Worm (Caenorhabditis elegans) whole organism, late embryonic: ENCODE measurements around the gene cyp-25A2.

ENCODE experiments used
- C38D4.7 ChIP-seq: fragments of 200-800 bp; sonication (Bioruptor generic); optimal IDR thresholded peaks from 2 replicates; lab custom pipeline; 2018; ENCODE audit warnings: mild to moderate bottlenecking, missing genetic modification characterization, moderate library complexity, missing compliant biosample characterization
- F13H6.1 ChIP-seq: sonication (generic microtip); optimal IDR thresholded peaks from 2 replicates; lab custom pipeline; 2016; ENCODE audit warnings: missing genetic modification characterization, missing compliant biosample characterization
- K02D7.2 ChIP-seq: sonication (generic microtip); optimal IDR thresholded peaks from 2 replicates; lab custom pipeline; 2017; ENCODE audit warnings: mild to moderate bottlenecking, missing genetic modification characterization, missing compliant biosample characterization
- K09A11.1 ChIP-seq: sonication (generic microtip); optimal IDR thresholded peaks from 2 replicates; lab custom pipeline; 2017; ENCODE audit warnings: antibody characterized with exemption, mild to moderate bottlenecking, missing genetic modification characterization, missing compliant biosample characterization; ENCODE audit not compliant: insufficient read depth
- T23F11.4 ChIP-seq: fragments of 200-800 bp; sonication (Bioruptor generic); optimal IDR thresholded peaks from 2 replicates; lab custom pipeline; 2018; ENCODE audit warnings: mild to moderate bottlenecking, missing genetic modification characterization, missing compliant biosample characterization
- Y22D7AL.16 ChIP-seq: sonication (generic microtip); optimal IDR thresholded peaks from 2 replicates; lab custom pipeline; 2016; ENCODE audit warnings: missing genetic modification characterization, missing compliant biosample characterization
- ahr-1 ChIP-seq: sonication (generic microtip); optimal IDR thresholded peaks from 2 replicates; lab custom pipeline; 2016; ENCODE audit warnings: missing genetic modification characterization, missing compliant biosample characterization
- ama-1 ChIP-seq: fragments of 150-350 bp; optimal IDR thresholded peaks from 2 replicates; lab custom pipeline; 2014
- ceh-14 ChIP-seq: sonication (generic microtip); optimal IDR thresholded peaks from 2 replicates; lab custom pipeline; 2016; ENCODE audit warnings: missing genotype, missing genetic modification characterization, missing compliant biosample characterization
- ceh-18 ChIP-seq: sonication (generic microtip); optimal IDR thresholded peaks from 2 replicates; lab custom pipeline; 2016; ENCODE audit warnings: missing genetic modification characterization, missing compliant biosample characterization
- ceh-2 ChIP-seq: sonication (generic microtip); optimal IDR thresholded peaks from 2 replicates; lab custom pipeline; 2016; ENCODE audit warnings: missing genotype, missing genetic modification characterization, missing compliant biosample characterization
- ceh-22 ChIP-seq: sonication (generic microtip); optimal IDR thresholded peaks from 2 replicates; lab custom pipeline; 2017; ENCODE audit warnings: missing biosample characterization, missing genetic modification characterization
- ceh-24 ChIP-seq: sonication (generic microtip); optimal IDR thresholded peaks from 2 replicates; lab custom pipeline; 2016; ENCODE audit warnings: mild to moderate bottlenecking, missing genetic modification characterization, missing compliant biosample characterization
- ceh-30 ChIP-seq: fragments of 150-350 bp; optimal IDR thresholded peaks from 2 replicates; lab custom pipeline; 2014; ENCODE audit warnings: missing biosample characterization, missing genetic modification characterization
- ceh-31 ChIP-seq: sonication (generic microtip); optimal IDR thresholded peaks from 2 replicates; lab custom pipeline; 2016; ENCODE audit warnings: missing genetic modification characterization, missing compliant biosample characterization
- ceh-34 ChIP-seq: sonication (generic microtip); optimal IDR thresholded peaks from 2 replicates; lab custom pipeline; 2016; ENCODE audit warnings: mild to moderate bottlenecking, missing genetic modification characterization, missing compliant biosample characterization
- ceh-45 ChIP-seq: fragments of 200-800 bp; sonication (Bioruptor generic); IDR thresholded peaks from 2 replicates; pipeline ENCODE4 v1.3.6; 2022; ENCODE audit warnings: missing genetic modification reagents, missing genetic modification characterization, missing compliant biosample characterization
- ceh-48 ChIP-seq: sonication (generic microtip); optimal IDR thresholded peaks from 2 replicates; lab custom pipeline; 2016; ENCODE audit warnings: missing genetic modification characterization, inconsistent platforms, missing compliant biosample characterization
- ceh-9 ChIP-seq: sonication (generic microtip); optimal IDR thresholded peaks from 2 replicates; lab custom pipeline; 2016; ENCODE audit warnings: mild to moderate bottlenecking, missing genetic modification characterization, inconsistent platforms, missing compliant biosample characterization
- che-1 ChIP-seq: sonication (generic microtip); optimal IDR thresholded peaks from 2 replicates; lab custom pipeline; 2016; ENCODE audit warnings: mild to moderate bottlenecking, missing genetic modification characterization, missing compliant biosample characterization
- dve-1 ChIP-seq: sonication (generic microtip); optimal IDR thresholded peaks from 2 replicates; lab custom pipeline; 2017; ENCODE audit warnings: antibody characterized with exemption, mild to moderate bottlenecking, missing genetic modification characterization, missing compliant biosample characterization
- elt-4 ChIP-seq: sonication (generic microtip); optimal IDR thresholded peaks from 2 replicates; lab custom pipeline; 2016; ENCODE audit warnings: missing genetic modification characterization, missing compliant biosample characterization
- ets-4 ChIP-seq: sonication (generic microtip); optimal IDR thresholded peaks from 2 replicates; lab custom pipeline; 2016; ENCODE audit warnings: missing genetic modification characterization, missing compliant biosample characterization
- eyg-1 ChIP-seq: sonication (generic microtip); optimal IDR thresholded peaks from 2 replicates; lab custom pipeline; 2016; ENCODE audit warnings: missing genotype, missing genetic modification characterization, missing compliant biosample characterization
- fax-1 ChIP-seq: sonication (generic microtip); optimal IDR thresholded peaks from 2 replicates; lab custom pipeline; 2016; ENCODE audit warnings: missing genotype, missing genetic modification characterization, missing compliant biosample characterization
- fkh-10 ChIP-seq: fragments of 150-350 bp; optimal IDR thresholded peaks from 2 replicates; lab custom pipeline; 2014; ENCODE audit warnings: missing biosample characterization, missing genetic modification reagents, missing genetic modification characterization
- fkh-6 ChIP-seq: sonication (generic microtip); optimal IDR thresholded peaks from 2 replicates; lab custom pipeline; 2016; ENCODE audit warnings: missing genetic modification characterization, missing compliant biosample characterization
- gmeb-2 ChIP-seq: sonication (generic microtip); optimal IDR thresholded peaks from 2 replicates; lab custom pipeline; 2016; ENCODE audit warnings: missing genetic modification characterization, inconsistent platforms, missing compliant biosample characterization
- hlh-13 ChIP-seq: fragments of 200-800 bp; sonication (Bioruptor generic); optimal IDR thresholded peaks from 2 replicates; lab custom pipeline; 2018; ENCODE audit warnings: mild to moderate bottlenecking, missing genetic modification characterization, missing compliant biosample characterization
- hlh-15 ChIP-seq: sonication (generic microtip); optimal IDR thresholded peaks from 2 replicates; lab custom pipeline; 2016; ENCODE audit warnings: missing genetic modification characterization, missing compliant biosample characterization
- hlh-30 ChIP-seq: sonication (generic microtip); optimal IDR thresholded peaks from 2 replicates; lab custom pipeline; 2017; ENCODE audit warnings: antibody characterized with exemption, missing genetic modification characterization, missing compliant biosample characterization; ENCODE audit not compliant: insufficient read depth
- hlh-6 ChIP-seq: sonication (generic microtip); optimal IDR thresholded peaks from 2 replicates; lab custom pipeline; 2016; ENCODE audit warnings: missing genotype, missing genetic modification characterization, missing compliant biosample characterization
- hlh-8 ChIP-seq: sonication (generic microtip); optimal IDR thresholded peaks from 2 replicates; lab custom pipeline; 2016; ENCODE audit warnings: missing genotype, missing genetic modification characterization, missing compliant biosample characterization
- lim-6 ChIP-seq: sonication (generic microtip); optimal IDR thresholded peaks from 2 replicates; lab custom pipeline; 2016; ENCODE audit warnings: missing genetic modification characterization, missing compliant biosample characterization
- lin-11 ChIP-seq: fragments of 200-800 bp; sonication (Bioruptor generic); optimal IDR thresholded peaks from 2 replicates; lab custom pipeline; 2018; ENCODE audit warnings: mild to moderate bottlenecking, missing genetic modification characterization, missing compliant biosample characterization
- madf-2 ChIP-seq: sonication (generic microtip); optimal IDR thresholded peaks from 2 replicates; lab custom pipeline; 2017; ENCODE audit warnings: missing genetic modification characterization, missing compliant biosample characterization
- mec-3 ChIP-seq: sonication (generic microtip); optimal IDR thresholded peaks from 2 replicates; lab custom pipeline; 2016; ENCODE audit warnings: borderline replicate concordance, missing genetic modification characterization, missing compliant biosample characterization
- nfya-1 ChIP-seq: sonication (generic microtip); optimal IDR thresholded peaks from 2 replicates; lab custom pipeline; 2017; ENCODE audit warnings: missing genetic modification characterization, mild to moderate bottlenecking, missing compliant biosample characterization, antibody characterized with exemption, moderate library complexity
- nhr-11 ChIP-seq: fragments of 150-350 bp; optimal IDR thresholded peaks from 2 replicates; lab custom pipeline; 2014; ENCODE audit warnings: missing biosample characterization, missing genetic modification characterization
- nhr-232 ChIP-seq: sonication (generic microtip); optimal IDR thresholded peaks from 2 replicates; lab custom pipeline; 2016; ENCODE audit warnings: missing genetic modification characterization, missing compliant biosample characterization
- npax-4 ChIP-seq: sonication (generic microtip); optimal IDR thresholded peaks from 2 replicates; lab custom pipeline; 2016; ENCODE audit warnings: missing genetic modification characterization, missing compliant biosample characterization
- pat-9 ChIP-seq: fragments of 200-800 bp; sonication (Bioruptor generic); optimal IDR thresholded peaks from 2 replicates; lab custom pipeline; 2018; ENCODE audit warnings: mild to moderate bottlenecking, missing genetic modification characterization, moderate library complexity, missing compliant biosample characterization
- pha-4 ChIP-seq: fragments of 150-350 bp; optimal IDR thresholded peaks from 2 replicates; lab custom pipeline; 2018; ENCODE audit warnings: missing biosample characterization, missing genetic modification reagents, missing genetic modification characterization
- ref-2 ChIP-seq: sonication (generic microtip); optimal IDR thresholded peaks from 2 replicates; lab custom pipeline; 2016; ENCODE audit warnings: missing genetic modification characterization, missing compliant biosample characterization
- sdc-2 ChIP-seq: sonication (generic microtip); optimal IDR thresholded peaks from 2 replicates; lab custom pipeline; 2016; ENCODE audit warnings: missing genotype, missing genetic modification characterization, missing compliant biosample characterization
- sox-4 ChIP-seq: sonication (generic microtip); optimal IDR thresholded peaks from 2 replicates; lab custom pipeline; 2017; ENCODE audit warnings: mild to moderate bottlenecking, missing genetic modification characterization, inconsistent platforms, missing compliant biosample characterization
- unc-3 ChIP-seq, 2 experiments: fragments of 200-800 bp in 1 of 2; sonication (Bioruptor generic) in 1 of 2; sonication (generic microtip) in 1 of 2; conservative IDR thresholded peaks in 1 of 2; optimal IDR thresholded peaks in 1 of 2; 2 replicates each; pipeline versions ENCODE4 v1.3.6 to Lab custom; 2016 to 2022; ENCODE audit warnings: missing compliant biosample characterization in 2 of 2, missing genetic modification characterization in 2 of 2, missing genetic modification reagents in 1 of 2
- unc-55 ChIP-seq: sonication (generic microtip); optimal IDR thresholded peaks from 2 replicates; lab custom pipeline; 2017; ENCODE audit warnings: missing biosample characterization, missing genetic modification reagents, missing genetic modification characterization
- zip-5 ChIP-seq: sonication (generic microtip); optimal IDR thresholded peaks from 2 replicates; lab custom pipeline; 2016; ENCODE audit warnings: missing genetic modification characterization, missing compliant biosample characterization
- ztf-16 ChIP-seq: sonication (generic microtip); optimal IDR thresholded peaks from 2 replicates; lab custom pipeline; 2017; ENCODE audit warnings: missing genetic modification characterization, missing compliant biosample characterization

cyp-25A2 gene

DNA sequence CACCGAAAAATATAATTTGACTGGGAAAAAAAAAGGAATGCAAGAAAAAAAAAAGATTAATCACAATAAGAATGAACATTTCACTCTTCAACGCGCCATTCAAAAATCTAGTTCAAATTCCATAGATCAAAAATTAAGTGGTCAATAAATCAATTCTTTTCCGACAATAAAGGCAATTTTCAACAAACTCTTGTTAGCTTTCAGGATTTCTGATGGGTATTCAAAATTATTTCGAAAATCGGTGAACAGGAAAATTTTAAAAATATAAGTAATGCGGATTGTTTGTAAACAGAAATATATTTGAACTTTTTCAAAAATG lies 34.1 kb upstream of the cyp-25A2 start:
- TF ChIP-seq hlh-30 (tag; lab: Kevin White, UChicago) (no peak), elt-4 (tag; lab: Kevin White, UChicago) (no peak), pha-4 (tag; lab: Kevin White, UChicago) (no peak), ceh-31 (tag; lab: Kevin White, UChicago) (no peak), hlh-6 (tag; lab: Kevin White, UChicago) (no peak), ceh-22 (tag; lab: Kevin White, UChicago) (no peak), F13H6.1 (tag; lab: Kevin White, UChicago) (no peak), che-1 (no peak), ceh-45 (no peak), mec-3 (no peak), Y22D7AL.16 (tag; lab: Kevin White, UChicago) (no peak), T23F11.4 (GFP tag; lab: Kevin White, UChicago) (no peak), pat-9 (tag; lab: Kevin White, UChicago) (no peak), ceh-9 (tag; lab: Kevin White, UChicago) (no peak), ceh-34 (no peak)

- TF ChIP-seq npax-4: no peak
- TF ChIP-seq fkh-10 (GFP tag; lab: Kevin White, UChicago): no peak
- TF ChIP-seq nfya-1 (tag; lab: Kevin White, UChicago): peak; percentile 98
- no peak for TF ChIP-seq K02D7.2 (tag; lab: Kevin White, UChicago)
- TF ChIP-seq sdc-2 (tag; lab: Kevin White, UChicago): peak; percentile 53
- TF ChIP-seq unc-55 (GFP tag; lab: Kevin White, UChicago): peak; percentile 99
- peak; percentile 96 for TF ChIP-seq ceh-18 (tag; lab: Kevin White, UChicago)
- TF ChIP-seq mec-3: no peak
- TF ChIP-seq hlh-13 (GFP tag; lab: Kevin White, UChicago): no peak
- TF ChIP-seq ceh-31 (tag; lab: Kevin White, UChicago): peak; percentile 92
- no peak for TF ChIP-seq fkh-6 (tag; lab: Kevin White, UChicago)
- TF ChIP-seq ama-1: peak; percentile 30
- peak; percentile 91 for TF ChIP-seq ref-2 (tag; lab: Kevin White, UChicago)
- peak; percentile 18 for TF ChIP-seq fax-1 (tag; lab: Kevin White, UChicago)
- peak; percentile 93 for TF ChIP-seq ceh-34
- TF ChIP-seq elt-4 (tag; lab: Kevin White, UChicago): no peak
- no peak for TF ChIP-seq C38D4.7 (GFP tag; lab: Kevin White, UChicago)
- peak; percentile 94 for TF ChIP-seq ceh-30 (tag; lab: Kevin White, UChicago)
- TF ChIP-seq sox-4: peak; percentile 18
- no peak for TF ChIP-seq gmeb-2
- TF ChIP-seq pat-9 (tag; lab: Kevin White, UChicago): peak; percentile 43
- no peak for TF ChIP-seq nhr-232 (tag; lab: Kevin White, UChicago)
- TF ChIP-seq unc-3 (GFP tag; conservative IDR thresholded peaks at IDR 0.05; lab: Robert Waterston, UW): no peak
- TF ChIP-seq unc-3 (tag; optimal IDR thresholded peaks at IDR 0.05; lab: Kevin White, UChicago): no peak
- TF ChIP-seq ceh-2 (tag; lab: Kevin White, UChicago): peak; percentile 79
- TF ChIP-seq lim-6 (tag; lab: Kevin White, UChicago): peak; percentile 37
- TF ChIP-seq zip-5 (tag; lab: Kevin White, UChicago): no peak
- TF ChIP-seq T23F11.4 (GFP tag; lab: Kevin White, UChicago): no peak
- peak; percentile 76 for TF ChIP-seq ceh-48
- peak; percentile 31 for TF ChIP-seq ceh-14 (tag; lab: Kevin White, UChicago)
- TF ChIP-seq eyg-1 (tag; lab: Kevin White, UChicago): no peak
- peak; percentile 91 for TF ChIP-seq dve-1 (tag; lab: Kevin White, UChicago)
- peak; percentile 37 for TF ChIP-seq hlh-8
- TF ChIP-seq lin-11 (tag; lab: Kevin White, UChicago): no peak
- no peak for TF ChIP-seq nhr-11
- TF ChIP-seq hlh-15 (tag; lab: Kevin White, UChicago): no peak
- peak; percentile 85 for TF ChIP-seq F13H6.1 (tag; lab: Kevin White, UChicago)
- TF ChIP-seq ets-4 (tag; lab: Kevin White, UChicago): peak; percentile 78
- no peak for TF ChIP-seq ceh-9 (tag; lab: Kevin White, UChicago)
- TF ChIP-seq ceh-24 (tag; lab: Kevin White, UChicago): no peak
- no peak for TF ChIP-seq Y22D7AL.16 (tag; lab: Kevin White, UChicago)
- no peak for TF ChIP-seq ahr-1 (tag; lab: Kevin White, UChicago)
- TF ChIP-seq madf-2 (tag; lab: Kevin White, UChicago): no peak
- no peak for TF ChIP-seq ztf-16 (tag; lab: Kevin White, UChicago)
- peak; percentile 71 for TF ChIP-seq K09A11.1 (tag; lab: Kevin White, UChicago)
- no peak for TF ChIP-seq pha-4 (tag; lab: Kevin White, UChicago)
These were observed 33.6 kb upstream of the cyp-25A2 start for ce11 chrIII:3801379-3801894.
